Fruit fly (Drosophila melanogaster) whole organism, embryonic: ENCODE measurements around the gene Ubc7.

Source experiments
- Abd-B ChIP-seq: fragments of 200-800 bp; sonication (Bioruptor generic); optimal IDR thresholded peaks from 2 replicates; lab custom pipeline; 2018; ENCODE audit warnings: missing biosample characterization, mild to moderate bottlenecking, missing genetic modification characterization, moderate library complexity
- Asciz ChIP-seq: fragments of 200-800 bp; sonication (Bioruptor generic); optimal IDR thresholded peaks from 2 replicates; lab custom pipeline; 2017; ENCODE audit warnings: missing biosample characterization, mild to moderate bottlenecking, missing genetic modification characterization, missing genetic modification reagents
- Awh ChIP-seq: fragments of 200-800 bp; sonication (Bioruptor generic); IDR thresholded peaks from 2 replicates; pipeline ENCODE4, ENCODE4 v1.3.6; 2022; ENCODE audit warnings: missing biosample characterization, missing genetic modification characterization
- B-H1 ChIP-seq: fragments of 200-800 bp; sonication (Bioruptor generic); IDR thresholded peaks from 3 replicates; pipeline ENCODE4 v1.3.6; 2022; ENCODE audit warnings: missing biosample characterization, missing genetic modification characterization
- Blimp-1 ChIP-seq: fragments of 200-800 bp; sonication (Bioruptor generic); optimal IDR thresholded peaks from 3 replicates; lab custom pipeline; 2018; ENCODE audit warnings: missing biosample characterization, missing genetic modification characterization, mild to moderate bottlenecking, moderate library complexity, missing genetic modification reagents
- CG11247 ChIP-seq: fragments of 200-800 bp; sonication (Bioruptor generic); IDR thresholded peaks from 2 replicates; pipeline ENCODE4 v1.3.6; 2022; ENCODE audit warnings: missing biosample characterization, missing genetic modification characterization
- CG12104 ChIP-seq: fragments of 200-800 bp; sonication (Bioruptor generic); optimal IDR thresholded peaks from 3 replicates; lab custom pipeline; 2016; ENCODE audit warnings: missing biosample characterization, missing genetic modification characterization
- CG13287 ChIP-seq: fragments of 200-800 bp; sonication (Bioruptor generic); IDR thresholded peaks from 2 replicates; pipeline ENCODE4 v1.3.6; 2022; ENCODE audit warnings: missing biosample characterization, missing genetic modification characterization; ENCODE audit not compliant: partially characterized antibody
- CG13894 ChIP-seq: fragments of 200-800 bp; sonication (Bioruptor generic); optimal IDR thresholded peaks from 3 replicates; lab custom pipeline; 2018; ENCODE audit warnings: missing biosample characterization, mild to moderate bottlenecking, missing genetic modification characterization, moderate library complexity
- CG15011 ChIP-seq: fragments of 200-800 bp; sonication (Bioruptor generic); optimal IDR thresholded peaks from 3 replicates; lab custom pipeline; 2018; ENCODE audit warnings: missing biosample characterization, mild to moderate bottlenecking, missing genetic modification characterization
- CG15269 ChIP-seq: fragments of 200-800 bp; sonication (Bioruptor generic); optimal IDR thresholded peaks from 2 replicates; lab custom pipeline; 2018; ENCODE audit warnings: missing biosample characterization, mild to moderate bottlenecking, missing genetic modification characterization, moderate library complexity
- CG15696 ChIP-seq: fragments of 200-800 bp; sonication (Bioruptor generic); optimal IDR thresholded peaks from 2 replicates; lab custom pipeline; 2019; ENCODE audit warnings: missing biosample characterization, mild to moderate bottlenecking, missing genetic modification characterization, moderate library complexity
- CG2678 ChIP-seq: fragments of 200-800 bp; sonication (Bioruptor generic); optimal IDR thresholded peaks from 3 replicates; lab custom pipeline; 2019; ENCODE audit warnings: missing biosample characterization, mild to moderate bottlenecking, missing genetic modification characterization, moderate library complexity
- CG34376 ChIP-seq: fragments of 200-800 bp; sonication (Bioruptor generic); optimal IDR thresholded peaks from 2 replicates; lab custom pipeline; 2018; ENCODE audit warnings: missing biosample characterization, mild to moderate bottlenecking, missing genetic modification characterization
- CG4617 ChIP-seq: fragments of 200-800 bp; sonication (Bioruptor generic); optimal IDR thresholded peaks from 3 replicates; lab custom pipeline; 2016; ENCODE audit warnings: missing biosample characterization, missing genetic modification characterization, borderline replicate concordance
- CG6175 ChIP-seq: fragments of 200-800 bp; sonication (Bioruptor generic); IDR thresholded peaks from 3 replicates; pipeline ENCODE4 v1.3.6; 2022; ENCODE audit warnings: missing biosample characterization, missing genetic modification characterization
- CG9797 ChIP-seq: fragments of 200-800 bp; sonication (Bioruptor generic); optimal IDR thresholded peaks from 3 replicates; lab custom pipeline; 2018; ENCODE audit warnings: missing biosample characterization, mild to moderate bottlenecking, missing genetic modification characterization
- CoRest ChIP-seq: fragments of 200-800 bp; sonication (Bioruptor generic); optimal IDR thresholded peaks from 3 replicates; lab custom pipeline; 2018; ENCODE audit warnings: missing biosample characterization, mild to moderate bottlenecking, missing genetic modification characterization, moderate library complexity
- Dbx ChIP-seq: fragments of 200-800 bp; sonication (Bioruptor generic); IDR thresholded peaks from 3 replicates; pipeline ENCODE4 v1.3.6; 2022; ENCODE audit warnings: missing biosample characterization, missing genetic modification characterization
- ERR ChIP-seq: fragments of 200-800 bp; sonication (Bioruptor generic); optimal IDR thresholded peaks from 2 replicates; lab custom pipeline; 2016; ENCODE audit warnings: missing biosample characterization, missing genetic modification characterization
- Fer3 ChIP-seq: fragments of 200-800 bp; sonication (Bioruptor generic); optimal IDR thresholded peaks from 2 replicates; lab custom pipeline; 2018; ENCODE audit warnings: missing biosample characterization, mild to moderate bottlenecking, missing genetic modification characterization, moderate library complexity
- Hey ChIP-seq: fragments of 200-800 bp; sonication (Bioruptor generic); optimal IDR thresholded peaks from 3 replicates; lab custom pipeline; 2018; ENCODE audit warnings: missing biosample characterization, mild to moderate bottlenecking, missing genetic modification characterization
- Hmx ChIP-seq: fragments of 200-800 bp; sonication (Bioruptor generic); optimal IDR thresholded peaks from 2 replicates; lab custom pipeline; 2016; ENCODE audit warnings: missing biosample characterization, missing genetic modification characterization
- Med ChIP-seq: fragments of 200-800 bp; sonication (Bioruptor generic); peaks from one replicate; lab custom pipeline; 2016; ENCODE audit warnings: missing biosample characterization, missing genetic modification characterization, mild to moderate bottlenecking, inconsistent platforms, moderate library complexity
- Pdp1 ChIP-seq, 2 experiments: fragments of 200-800 bp; sonication (Bioruptor generic); optimal IDR thresholded peaks; 3 replicates each; lab custom pipeline; 2016; ENCODE audit warnings: missing biosample characterization in 2 of 2, missing genetic modification characterization in 2 of 2, mild to moderate bottlenecking in 1 of 2, moderate library complexity in 1 of 2
- ab ChIP-seq: fragments of 200-800 bp; sonication (Bioruptor generic); optimal IDR thresholded peaks from 2 replicates; lab custom pipeline; 2016; ENCODE audit warnings: missing biosample characterization, missing genetic modification characterization
- br ChIP-seq: fragments of >200 bp; optimal IDR thresholded peaks from 2 replicates; lab custom pipeline; 2017
- cato ChIP-seq: fragments of 200-800 bp; sonication (Bioruptor generic); optimal IDR thresholded peaks from 2 replicates; lab custom pipeline; 2016; ENCODE audit warnings: missing biosample characterization, missing genetic modification characterization, borderline replicate concordance
- chinmo ChIP-seq: fragments of 200-800 bp; sonication (Bioruptor generic); IDR thresholded peaks from 4 replicates; pipeline ENCODE4 v1.3.6; 2022; ENCODE audit warnings: missing biosample characterization, missing genetic modification characterization; ENCODE audit not compliant: partially characterized antibody
- ci ChIP-seq: fragments of 200-800 bp; sonication (Bioruptor generic); IDR thresholded peaks from 3 replicates; pipeline ENCODE4 v1.3.6; 2022; ENCODE audit warnings: missing biosample characterization, missing genetic modification characterization
- corto ChIP-seq: fragments of 200-800 bp; sonication (Bioruptor generic); optimal IDR thresholded peaks from 2 replicates; lab custom pipeline; 2016; ENCODE audit warnings: missing biosample characterization, mild to moderate bottlenecking, missing genetic modification characterization, moderate library complexity
- croc ChIP-seq: fragments of 200-800 bp; sonication (Bioruptor generic); conservative IDR thresholded peaks from 3 replicates; pipeline ENCODE4 v1.3.6; 2022; ENCODE audit warnings: missing biosample characterization, missing genetic modification characterization
- crol ChIP-seq: fragments of 200-800 bp; sonication (Bioruptor generic); IDR thresholded peaks from 2 replicates; pipeline ENCODE4 v1.3.6; 2022; ENCODE audit warnings: missing biosample characterization, missing genetic modification characterization
- cwo ChIP-seq: fragments of 200-800 bp; sonication (Bioruptor generic); optimal IDR thresholded peaks from 3 replicates; lab custom pipeline; 2017; ENCODE audit warnings: missing biosample characterization, missing genetic modification characterization, mild to moderate bottlenecking, moderate library complexity, missing genetic modification reagents
- fd64A ChIP-seq: fragments of 200-800 bp; sonication (Bioruptor generic); optimal IDR thresholded peaks from 3 replicates; lab custom pipeline; 2018; ENCODE audit warnings: missing biosample characterization, mild to moderate bottlenecking, missing genetic modification characterization
- fru ChIP-seq: fragments of >200 bp; optimal IDR thresholded peaks from 2 replicates; lab custom pipeline; 2017
- gce ChIP-seq: fragments of 200-800 bp; sonication (Bioruptor generic); IDR thresholded peaks from 3 replicates; pipeline ENCODE4 v1.3.6; 2022; ENCODE audit warnings: missing biosample characterization, missing genetic modification characterization
- grau ChIP-seq: fragments of 200-800 bp; optimal IDR thresholded peaks from 3 replicates; lab custom pipeline; 2019; ENCODE audit warnings: missing biosample characterization, mild to moderate bottlenecking, missing genetic modification characterization, moderate library complexity
- knrl ChIP-seq: fragments of 200-800 bp; sonication (Bioruptor generic); IDR thresholded peaks from 3 replicates; pipeline ENCODE4 v1.3.6; 2022; ENCODE audit warnings: missing biosample characterization, missing genetic modification characterization; ENCODE audit not compliant: partially characterized antibody
- lab ChIP-seq: fragments of 200-800 bp; sonication (Bioruptor generic); optimal IDR thresholded peaks from 3 replicates; lab custom pipeline; 2017; ENCODE audit warnings: missing biosample characterization, missing genetic modification characterization, mild to moderate bottlenecking, moderate library complexity, missing genetic modification reagents
- mld ChIP-seq: fragments of 200-800 bp; sonication (Bioruptor generic); IDR thresholded peaks from 3 replicates; pipeline ENCODE4 v1.3.6; 2022; ENCODE audit warnings: missing biosample characterization, missing genetic modification characterization; ENCODE audit not compliant: partially characterized antibody
- nom ChIP-seq: fragments of 200-800 bp; sonication (Bioruptor generic); optimal IDR thresholded peaks from 2 replicates; lab custom pipeline; 2017; ENCODE audit warnings: missing biosample characterization, missing genetic modification characterization, mild to moderate bottlenecking, moderate library complexity, missing genetic modification reagents
- org-1 ChIP-seq: fragments of 200-800 bp; sonication (Bioruptor generic); optimal IDR thresholded peaks from 2 replicates; lab custom pipeline; 2017; ENCODE audit warnings: missing biosample characterization, missing genetic modification characterization
- p53 ChIP-seq: fragments of 200-800 bp; sonication (Bioruptor generic); optimal IDR thresholded peaks from 2 replicates; lab custom pipeline; 2016; ENCODE audit warnings: missing biosample characterization, missing genetic modification characterization
- pb ChIP-seq: fragments of 200-800 bp; sonication (Bioruptor generic); optimal IDR thresholded peaks from 3 replicates; lab custom pipeline; 2016; ENCODE audit warnings: missing biosample characterization, missing genetic modification characterization
- tx ChIP-seq: fragments of 200-800 bp; sonication (Bioruptor generic); optimal IDR thresholded peaks from 2 replicates; lab custom pipeline; 2016; ENCODE audit warnings: missing biosample characterization, missing genetic modification characterization
- vvl ChIP-seq: fragments of 200-800 bp; sonication (Bioruptor generic); IDR thresholded peaks from 2 replicates; pipeline ENCODE4 v1.3.6; 2022; ENCODE audit warnings: missing biosample characterization, missing genetic modification characterization

Gene Ubc7

dm6 chrX:16616773-16617738, 23.6 kb downstream of the Ubc7 start (continued):
- TF ChIP-seq ERR (GFP tag; lab: Kevin White, UChicago) (no peak), pb (GFP tag; lab: Kevin White, UChicago) (no peak), CG11247 (GFP tag; lab: Robert Waterston, UW) (peak; percentile 40; the same call in 1 of the 2 replicates), vvl (GFP tag; lab: Robert Waterston, UW) (no peak), p53 (no peak), B-H1 (GFP tag; lab: Robert Waterston, UW) (no peak), fd64A (no peak), CG15696 (tag; lab: Kevin White, UChicago) (no peak), Hmx (GFP tag; lab: Kevin White, UChicago) (no peak), CG4617 (GFP tag; lab: Kevin White, UChicago) (no peak), CG2678 (tag; lab: Kevin White, UChicago) (no peak), croc (GFP tag; lab: Robert Waterston, UW) (no peak), Med (GFP tag; lab: Kevin White, UChicago) (peak; percentile 48), lab (GFP tag; lab: Kevin White, UChicago) (no peak), Fer3 (tag; lab: Kevin White, UChicago) (no peak), corto (no peak), ab (GFP tag; lab: Kevin White, UChicago) (no peak), CG13894 (tag; lab: Kevin White, UChicago) (peak; percentile 41)

- TF ChIP-seq knrl (GFP tag; lab: Robert Waterston, UW) (no peak), CG9797 (GFP tag; lab: Kevin White, UChicago) (no peak), Pdp1 (GFP tag; optimal IDR thresholded peaks at IDR 0.05; lab: Kevin White, UChicago) (peak in 1 of 2 experiments; percentile 53), org-1 (no peak), grau (tag; lab: Kevin White, UChicago) (no peak), chinmo (GFP tag; lab: Robert Waterston, UW) (0 out of 4 replicates have a peak, but pooled peaks have one; percentile 51), nom (GFP tag; lab: Kevin White, UChicago) (peak; percentile 48), CG34376 (GFP tag; lab: Kevin White, UChicago) (no peak), br (no peak), Hey (tag; lab: Kevin White, UChicago) (no peak), gce (no peak), mld (GFP tag; lab: Robert Waterston, UW) (no peak), Blimp-1 (GFP tag; lab: Kevin White, UChicago) (peak; percentile 5)
These were observed 25.2 kb downstream of the Ubc7 start for dm6 chrX:16618724-16619123.

- no peak for TF ChIP-seq cato (GFP tag; lab: Kevin White, UChicago)
- peak; percentile 51; the same call in 2 of the 3 replicates for TF ChIP-seq ci (GFP tag; lab: Robert Waterston, UW)
- TF ChIP-seq Pdp1 (GFP tag; optimal IDR thresholded peaks at IDR 0.05; lab: Kevin White, UChicago), result no peak
- no peak for TF ChIP-seq Abd-B (GFP tag; lab: Kevin White, UChicago)
- no peak for TF ChIP-seq fru (lab: Kevin White, UChicago)
- 0 out of 3 replicates have a peak, but pooled peaks have one; percentile 16 for TF ChIP-seq Dbx (GFP tag; lab: Robert Waterston, UW)
- no peak for TF ChIP-seq CoRest (tag; lab: Kevin White, UChicago)
- TF ChIP-seq CG15011 (GFP tag; lab: Kevin White, UChicago), result no peak
- no peak for TF ChIP-seq Awh (GFP tag; lab: Robert Waterston, UW)
- TF ChIP-seq CG13287 (GFP tag; lab: Robert Waterston, UW), result peak; percentile 18; the same call in 1 of the 2 replicates
- no peak for TF ChIP-seq Asciz
- no peak for TF ChIP-seq CG12104
- peak; percentile 84 for TF ChIP-seq crol (GFP tag; lab: Robert Waterston, UW)
- TF ChIP-seq CG15269, result no peak
- peak; percentile 0 for TF ChIP-seq cwo (GFP tag; lab: Kevin White, UChicago)
- peak; percentile 91 for TF ChIP-seq CG6175
- TF ChIP-seq tx (GFP tag; lab: Kevin White, UChicago), result no peak
These were observed 28.0 kb downstream of the Ubc7 start, which contains the start of gene CG9782 for dm6 chrX:16621462-16621861. CG9782 (minus strand) TSS chrX:16621589.
